Fruit fly (Drosophila melanogaster): ENCODE data around the gene Cp19.
A peak's percentile ranks its signal among the peaks of the same experiment; 100 is the strongest.

The Cp19 gene

dm6 chr3L:8772998-8773684 is 43.5 kb downstream of the Cp19 start (continued):
- peak; percentile 33 for TF ChIP-seq CG7271 (tag; optimal IDR thresholded peaks at IDR 0.05)
- TF ChIP-seq CG13296 (GFP tag; optimal IDR thresholded peaks at IDR 0.05): peak; percentile 25
- TF ChIP-seq cas (GFP tag; IDR thresholded peaks at IDR 0.05): no peak
- no peak for TF ChIP-seq CG7745 (tag; optimal IDR thresholded peaks at IDR 0.05)
- no peak for TF ChIP-seq da (GFP tag; optimal IDR thresholded peaks at IDR 0.05)
- TF ChIP-seq Max (GFP tag; optimal IDR thresholded peaks at IDR 0.05): no peak
- peak; percentile 85 for TF ChIP-seq vvl (GFP tag; IDR thresholded peaks at IDR 0.05)
- no peak for TF ChIP-seq Myb (GFP tag; optimal IDR thresholded peaks at IDR 0.05)
- no peak for TF ChIP-seq CG11085 (GFP tag; IDR thresholded peaks at IDR 0.05)
- TF ChIP-seq Sox102F (GFP tag; optimal IDR thresholded peaks at IDR 0.05): peak; percentile 84
- peak; percentile 46 for TF ChIP-seq lab (GFP tag; optimal IDR thresholded peaks at IDR 0.05)
- TF ChIP-seq yki (optimal IDR thresholded peaks at IDR 0.05): no peak
- 0 out of 2 replicates have a peak, but pooled peaks have one; percentile 16 for TF ChIP-seq CG32532 (GFP tag; IDR thresholded peaks at IDR 0.05)
- no peak for TF ChIP-seq CG1647 (GFP tag; optimal IDR thresholded peaks at IDR 0.05)
- TF ChIP-seq Hr3 (GFP tag; optimal IDR thresholded peaks at IDR 0.05): peak; percentile 40
- TF ChIP-seq CG32772 (GFP tag; IDR thresholded peaks at IDR 0.05): peak; percentile 53
- peak; percentile 62 for TF ChIP-seq CG4820 (GFP tag; optimal IDR thresholded peaks at IDR 0.05)
- TF ChIP-seq Mes4 (GFP tag; optimal IDR thresholded peaks at IDR 0.05): peak; percentile 66
- TF ChIP-seq Bgb (GFP tag; IDR thresholded peaks at IDR 0.05; ENCODE audit: partially characterized antibody): no peak
- peak; percentile 88 for TF ChIP-seq Xrp1 (GFP tag; IDR thresholded peaks at IDR 0.05)
- TF ChIP-seq CG12744 (GFP tag; optimal IDR thresholded peaks at IDR 0.05): no peak
- no peak for TF ChIP-seq amos (GFP tag; IDR thresholded peaks at IDR 0.05; ENCODE audit: partially characterized antibody)
- TF ChIP-seq Dll (GFP tag; IDR thresholded peaks at IDR 0.05; ENCODE audit: partially characterized antibody): no peak
- peak; percentile 18 for TF ChIP-seq abd-A (tag; optimal IDR thresholded peaks at IDR 0.05)
- TF ChIP-seq CG10209 (GFP tag; optimal IDR thresholded peaks at IDR 0.05): peak; percentile 71
- peak; percentile 78 for TF ChIP-seq otp (GFP tag; IDR thresholded peaks at IDR 0.05)
- TF ChIP-seq CG3065 (GFP tag; optimal IDR thresholded peaks at IDR 0.05): peak; percentile 38
- TF ChIP-seq pum (GFP tag; optimal IDR thresholded peaks at IDR 0.05): no peak
- peak; percentile 75 for TF ChIP-seq CG7556 (GFP tag; optimal IDR thresholded peaks at IDR 0.05)
- peak; percentile 60 for TF ChIP-seq bcd (GFP tag; optimal IDR thresholded peaks at IDR 0.05)
- TF ChIP-seq CG30403 (GFP tag; optimal IDR thresholded peaks at IDR 0.05): peak; percentile 71
- peak; percentile 80 for TF ChIP-seq fd96Cb (tag; optimal IDR thresholded peaks at IDR 0.05)
- no peak for TF ChIP-seq CG42726 (GFP tag; IDR thresholded peaks at IDR 0.05; ENCODE audit: partially characterized antibody)
- no peak for TF ChIP-seq ac (GFP tag; optimal IDR thresholded peaks at IDR 0.05)
- TF ChIP-seq Dek (tag; optimal IDR thresholded peaks at IDR 0.05): peak; percentile 27
- no peak for TF ChIP-seq Ravus (GFP tag; IDR thresholded peaks at IDR 0.05)
- TF ChIP-seq B-H1 (GFP tag; IDR thresholded peaks at IDR 0.05): peak; percentile 43
- TF ChIP-seq prd (optimal IDR thresholded peaks at IDR 0.05): no peak
- peak; percentile 73 for TF ChIP-seq prd (GFP tag; IDR thresholded peaks at IDR 0.05)
- no peak for TF ChIP-seq CG7928 (GFP tag; optimal IDR thresholded peaks at IDR 0.05)
- peak; percentile 76 for TF ChIP-seq CG1529 (GFP tag; optimal IDR thresholded peaks at IDR 0.05)
- no peak for TF ChIP-seq sr (GFP tag; IDR thresholded peaks at IDR 0.05)
- TF ChIP-seq Spps (tag; optimal IDR thresholded peaks at IDR 0.05): peak; percentile 80
- TF ChIP-seq tio (GFP tag; optimal IDR thresholded peaks at IDR 0.05): peak; percentile 50
- TF ChIP-seq CG10979 (tag; optimal IDR thresholded peaks at IDR 0.05): peak; percentile 85
- no peak for TF ChIP-seq hkb (optimal IDR thresholded peaks at IDR 0.05)
- peak; percentile 70 for TF ChIP-seq hkb (GFP tag; IDR thresholded peaks at IDR 0.05)
- peak; percentile 8 for TF ChIP-seq Camta (GFP tag; optimal IDR thresholded peaks at IDR 0.05)
- TF ChIP-seq CG11723 (GFP tag; optimal IDR thresholded peaks at IDR 0.05): peak; percentile 63
- peak; percentile 47; the same call in 1 of the 2 replicates for TF ChIP-seq CG10959 (GFP tag; IDR thresholded peaks at IDR 0.05)
- TF ChIP-seq CG17829 (tag; optimal IDR thresholded peaks at IDR 0.05): peak; percentile 81
